Fruit fly (Drosophila melanogaster) whole organism, prepupa: ENCODE measurements around the gene CG13700.
A peak's percentile ranks its signal among the peaks of the same experiment; 100 is the strongest.

Experiments used
- CG10631 ChIP-seq: fragments of 200-800 bp; sonication (Bioruptor generic); optimal IDR thresholded peaks from 2 replicates; lab custom pipeline; 2016; ENCODE audit warnings: missing biosample characterization, missing genetic modification characterization
- CG1621 ChIP-seq: fragments of 200-800 bp; sonication (Bioruptor generic); optimal IDR thresholded peaks from 3 replicates; lab custom pipeline; 2018; ENCODE audit warnings: missing biosample characterization, mild to moderate bottlenecking, missing genetic modification characterization
- CG3032 ChIP-seq: fragments of 200-800 bp; optimal IDR thresholded peaks from 2 replicates; lab custom pipeline; 2019; ENCODE audit warnings: missing biosample characterization, mild to moderate bottlenecking, missing genetic modification characterization, moderate library complexity
- CG31627 ChIP-seq: fragments of 200-800 bp; sonication (Bioruptor generic); optimal IDR thresholded peaks from 3 replicates; lab custom pipeline; 2016; ENCODE audit warnings: missing biosample characterization, missing genetic modification characterization
- CG6163 ChIP-seq: fragments of 200-800 bp; sonication (Bioruptor generic); IDR thresholded peaks from 3 replicates; pipeline ENCODE4 v1.3.6; 2022; ENCODE audit warnings: missing biosample characterization, missing genetic modification characterization
- CG6854 ChIP-seq: fragments of 200-800 bp; sonication (Bioruptor generic); optimal IDR thresholded peaks from 2 replicates; lab custom pipeline; 2017; ENCODE audit warnings: missing biosample characterization, mild to moderate bottlenecking, missing genetic modification characterization
- CG8319 ChIP-seq: fragments of 200-800 bp; sonication (Bioruptor generic); optimal IDR thresholded peaks from 3 replicates; lab custom pipeline; 2016; ENCODE audit warnings: missing biosample characterization, missing genetic modification characterization
- Eip75B ChIP-seq: fragments of 200-800 bp; sonication (Bioruptor generic); optimal IDR thresholded peaks from 3 replicates; lab custom pipeline; 2016; ENCODE audit warnings: missing biosample characterization, missing genetic modification characterization
- Gug ChIP-seq: fragments of 200-800 bp; sonication (Bioruptor generic); IDR thresholded peaks from 2 replicates; pipeline ENCODE4 v1.3.6; 2022; ENCODE audit warnings: missing biosample characterization, missing genetic modification characterization
- Hr39 ChIP-seq: fragments of 200-800 bp; sonication (Bioruptor generic); optimal IDR thresholded peaks from 2 replicates; lab custom pipeline; 2016; ENCODE audit warnings: missing biosample characterization, missing genetic modification characterization
- Hr4 ChIP-seq: fragments of 200-800 bp; sonication (Bioruptor generic); optimal IDR thresholded peaks from 3 replicates; lab custom pipeline; 2016; ENCODE audit warnings: missing biosample characterization, missing genetic modification characterization
- eg ChIP-seq: fragments of 200-800 bp; sonication (Bioruptor generic); IDR thresholded peaks from 3 replicates; pipeline ENCODE4 v1.3.6; 2022; ENCODE audit warnings: missing biosample characterization, missing genetic modification characterization
- lz ChIP-seq: fragments of 200-800 bp; sonication (Bioruptor generic); optimal IDR thresholded peaks from 3 replicates; lab custom pipeline; 2016; ENCODE audit warnings: missing biosample characterization, missing genetic modification characterization
- spab ChIP-seq: fragments of 200-800 bp; sonication (Bioruptor generic); optimal IDR thresholded peaks from 2 replicates; lab custom pipeline; 2017; ENCODE audit warnings: missing biosample characterization, mild to moderate bottlenecking, missing genetic modification characterization, missing genetic modification reagents

dm6 chr3L:18272321-18273054 lies 28.6 kb downstream of the CG13700 start:
- TF ChIP-seq CG10631 (GFP tag; lab: Kevin White, UChicago) = no peak
- TF ChIP-seq CG31627 (GFP tag; lab: Kevin White, UChicago) = no peak
- TF ChIP-seq CG6854 (GFP tag; lab: Kevin White, UChicago) = no peak
- no peak for TF ChIP-seq lz
- no peak for TF ChIP-seq Hr39 (GFP tag; lab: Kevin White, UChicago)
- TF ChIP-seq CG3032 (tag; lab: Kevin White, UChicago) = peak; percentile 38
- peak; percentile 6 for TF ChIP-seq Eip75B (GFP tag; lab: Kevin White, UChicago)
- TF ChIP-seq Gug (GFP tag; lab: Robert Waterston, UW) = no peak
- TF ChIP-seq spab (GFP tag; lab: Kevin White, UChicago) = no peak
- no peak for TF ChIP-seq CG1621 (tag; lab: Kevin White, UChicago)
- no peak for TF ChIP-seq eg (GFP tag; lab: Robert Waterston, UW)
- no peak for TF ChIP-seq Hr4 (GFP tag; lab: Kevin White, UChicago)
- no peak for TF ChIP-seq CG8319 (GFP tag; lab: Kevin White, UChicago)
- TF ChIP-seq CG6163 (GFP tag; lab: Robert Waterston, UW) = 0 out of 3 replicates have a peak, but pooled peaks have one; percentile 28
